Fruit fly (Drosophila melanogaster): ENCODE results near the gene Set8.

Gene Set8

DNA sequence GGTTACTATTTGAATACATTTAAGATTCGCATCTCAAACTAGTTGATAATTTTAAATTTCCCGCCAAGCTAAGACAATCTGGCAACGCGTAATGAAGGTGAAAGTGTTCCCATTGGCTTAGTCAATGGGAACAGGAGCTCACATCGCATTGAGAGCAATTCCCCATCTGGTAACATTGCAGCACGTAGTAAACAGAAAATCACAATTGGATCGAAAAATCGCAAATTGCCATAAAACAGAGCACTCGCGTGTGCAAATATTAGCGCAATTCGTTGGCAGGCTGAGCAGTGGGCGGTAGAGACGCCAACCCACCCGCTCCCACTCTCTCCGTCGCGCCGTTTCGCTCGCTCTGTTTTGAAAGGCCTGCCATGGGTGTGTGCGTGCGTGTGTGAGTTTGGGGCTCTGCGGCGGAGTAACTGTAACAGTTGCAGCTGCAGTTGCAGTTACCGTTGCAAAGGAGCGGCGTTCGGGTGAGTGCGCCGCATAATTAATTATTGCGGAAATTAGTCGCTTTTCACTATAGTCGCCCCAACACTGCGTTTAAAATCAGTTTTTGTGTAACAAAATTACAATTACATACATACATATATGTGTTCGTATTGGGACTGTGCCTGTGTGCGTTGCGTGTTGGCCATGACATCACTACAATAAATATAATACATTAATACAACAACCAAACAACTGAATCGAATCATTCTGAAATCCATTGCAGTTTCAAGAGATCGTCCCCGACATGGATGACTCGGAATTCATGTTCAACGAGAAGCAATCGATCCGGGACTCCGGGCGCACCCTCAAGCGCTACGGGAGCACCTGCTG is 17.6 kb upstream of the Set8 start (continued):
- TF ChIP-seq Max (GFP tag; optimal IDR thresholded peaks at IDR 0.05), result no peak
- TF ChIP-seq sna (GFP tag; IDR thresholded peaks at IDR 0.05; ENCODE audit: partially characterized antibody), result 0 out of 2 replicates have a peak, but pooled peaks have one; percentile 27
- no peak for TF ChIP-seq nau (GFP tag; optimal IDR thresholded peaks at IDR 0.05)
- TF ChIP-seq CG32767 (GFP tag; IDR thresholded peaks at IDR 0.05), result no peak
- no peak for TF ChIP-seq NK7.1 (GFP tag; optimal IDR thresholded peaks at IDR 0.05)
- peak; percentile 54 for TF ChIP-seq Med (GFP tag)
- TF ChIP-seq CG11456 (GFP tag; IDR thresholded peaks at IDR 0.05), result no peak
- no peak for TF ChIP-seq stc (GFP tag; IDR thresholded peaks at IDR 0.05)
- TF ChIP-seq CG12071 (GFP tag; optimal IDR thresholded peaks at IDR 0.05), result no peak
- TF ChIP-seq fru (optimal IDR thresholded peaks at IDR 0.05), result no peak
- TF ChIP-seq NfI (GFP tag; optimal IDR thresholded peaks at IDR 0.05), result no peak
- TF ChIP-seq CG4404 (GFP tag; IDR thresholded peaks at IDR 0.05), result no peak
- TF ChIP-seq MESR4 (GFP tag; optimal IDR thresholded peaks at IDR 0.05), result peak; percentile 83
- no peak for TF ChIP-seq Ptx1 (GFP tag; IDR thresholded peaks at IDR 0.05)
- no peak for TF ChIP-seq CG7745 (tag; optimal IDR thresholded peaks at IDR 0.05)
- TF ChIP-seq esg (GFP tag; conservative IDR thresholded peaks at IDR 0.05), result no peak
- 0 out of 2 replicates have a peak, but pooled peaks have one; percentile 34 for TF ChIP-seq crol (GFP tag; IDR thresholded peaks at IDR 0.05)
- TF ChIP-seq bab2 (GFP tag; optimal IDR thresholded peaks at IDR 0.05), result no peak
- no peak for TF ChIP-seq lov (optimal IDR thresholded peaks at IDR 0.05)
- TF ChIP-seq lov (GFP tag; IDR thresholded peaks at IDR 0.05), result 0 out of 3 replicates have a peak, but pooled peaks have one; percentile 3
- no peak for TF ChIP-seq wdn (GFP tag; IDR thresholded peaks at IDR 0.05)
- no peak for TF ChIP-seq Oaz (GFP tag; IDR thresholded peaks at IDR 0.05)
- TF ChIP-seq tgo (GFP tag; IDR thresholded peaks at IDR 0.05), result no peak
- no peak for TF ChIP-seq ato (GFP tag; IDR thresholded peaks at IDR 0.05; ENCODE audit: partially characterized antibody)
- TF ChIP-seq bbx (GFP tag; IDR thresholded peaks at IDR 0.05; ENCODE audit: partially characterized antibody), result 0 out of 2 replicates have a peak, but pooled peaks have one; percentile 22
- no peak for TF ChIP-seq mam (GFP tag; optimal IDR thresholded peaks at IDR 0.05)
- no peak for TF ChIP-seq Nf-YB (GFP tag; optimal IDR thresholded peaks at IDR 0.05)
- no peak for TF ChIP-seq sim (GFP tag; IDR thresholded peaks at IDR 0.05)
- no peak for TF ChIP-seq CG3065 (GFP tag; optimal IDR thresholded peaks at IDR 0.05)
- no peak for TF ChIP-seq fd3F (GFP tag; optimal IDR thresholded peaks at IDR 0.05)

DNA sequence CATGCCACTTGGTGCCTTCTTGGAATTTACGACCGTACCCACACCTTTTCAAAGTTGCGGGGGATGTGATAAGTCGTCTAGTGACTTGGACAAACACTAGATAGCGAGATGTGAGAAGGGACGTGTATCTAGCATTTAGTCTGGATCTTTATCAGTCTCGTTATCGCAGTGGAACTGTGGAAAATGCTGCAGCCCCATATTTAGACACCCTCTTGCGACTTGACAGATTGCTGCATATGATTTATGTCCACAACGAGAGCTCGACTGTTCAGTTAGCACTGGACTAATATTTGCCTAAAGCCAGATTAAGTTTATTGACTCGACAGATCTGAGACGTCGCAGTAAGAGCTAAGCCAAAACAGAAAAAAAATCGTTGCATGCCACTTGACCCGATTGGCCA is 15.9 kb upstream of the Set8 start:
- TF ChIP-seq D19B (GFP tag; optimal IDR thresholded peaks at IDR 0.05) (no peak), nerfin-2 (GFP tag; IDR thresholded peaks at IDR 0.05; ENCODE audit: partially characterized antibody) (no peak), CG12659 (GFP tag; optimal IDR thresholded peaks at IDR 0.05) (no peak), CG17612 (GFP tag; IDR thresholded peaks at IDR 0.05) (no peak), usp (GFP tag; optimal IDR thresholded peaks at IDR 0.05) (no peak), Ets65A (GFP tag) (no peak), Hey (tag; optimal IDR thresholded peaks at IDR 0.05) (no peak), gt (GFP tag; IDR thresholded peaks at IDR 0.05) (no peak), Myb (GFP tag; optimal IDR thresholded peaks at IDR 0.05) (no peak), CG3281 (GFP tag; optimal IDR thresholded peaks at IDR 0.05) (peak; percentile 13), CG4328 (GFP tag; optimal IDR thresholded peaks at IDR 0.05) (peak; percentile 35), CG2116 (GFP tag; optimal IDR thresholded peaks at IDR 0.05) (peak; percentile 3), Fer1 (GFP tag; optimal IDR thresholded peaks at IDR 0.05) (peak; percentile 62), CG6254 (GFP tag; optimal IDR thresholded peaks at IDR 0.05) (peak; percentile 43), Eip74EF (GFP tag; optimal IDR thresholded peaks at IDR 0.05) (no peak), CG16813 (GFP tag; IDR thresholded peaks at IDR 0.05; ENCODE audit: partially characterized antibody) (no peak), Med (GFP tag) (peak; percentile 81), CG31365 (tag; optimal IDR thresholded peaks at IDR 0.05) (peak; percentile 71), CG7928 (GFP tag; optimal IDR thresholded peaks at IDR 0.05) (no peak), CG3163 (GFP tag; optimal IDR thresholded peaks at IDR 0.05) (no peak), eyg (GFP tag; optimal IDR thresholded peaks at IDR 0.05) (no peak), CG7786 (GFP tag; optimal IDR thresholded peaks at IDR 0.05) (no peak)

Measured in whole organism, embryonic.